Fruit fly (Drosophila melanogaster): ENCODE measurements around the gene CG2104.

Gene CG2104

dm6 chr3R:5693186-5693585, at the start of gene CG2104:
Gene CG2104, minus strand, starts transcription at chr3R:5693286.
- TF ChIP-seq OdsH (GFP tag; optimal IDR thresholded peaks at IDR 0.05) (no peak), Hr83 (GFP tag; optimal IDR thresholded peaks at IDR 0.05; ENCODE audit: poor library complexity, severe bottlenecking) (no peak), ey (GFP tag; optimal IDR thresholded peaks at IDR 0.05) (no peak), Hr78 (GFP tag; optimal IDR thresholded peaks at IDR 0.05) (no peak), N (GFP tag; optimal IDR thresholded peaks at IDR 0.05) (no peak), h (GFP tag; optimal IDR thresholded peaks at IDR 0.05) (no peak), rgr (GFP tag; optimal IDR thresholded peaks at IDR 0.05) (no peak)

dm6 chr3R:5742278-5743196, 49.5 kb upstream of the CG2104 start, which contains the start of the genes Sym and Madm:
Gene Sym, minus strand, starts transcription at chr3R:5742476.
Gene Madm, plus strand, starts transcription at chr3R:5742510.
- TF ChIP-seq sage (GFP tag; optimal IDR thresholded peaks at IDR 0.05) (no peak), Myc (optimal IDR thresholded peaks at IDR 0.05) (peak; percentile 84), brk (GFP tag; optimal IDR thresholded peaks at IDR 0.05) (no peak), Mio (GFP tag; optimal IDR thresholded peaks at IDR 0.05) (no peak), Rel (GFP tag; optimal IDR thresholded peaks at IDR 0.05) (no peak), Rel (tag; optimal IDR thresholded peaks at IDR 0.05) (no peak), Hr78 (GFP tag; optimal IDR thresholded peaks at IDR 0.05) (no peak), N (GFP tag; optimal IDR thresholded peaks at IDR 0.05) (no peak), ey (GFP tag; optimal IDR thresholded peaks at IDR 0.05) (peak; percentile 27), h (GFP tag; optimal IDR thresholded peaks at IDR 0.05) (peak; percentile 62), CrebA (GFP tag; optimal IDR thresholded peaks at IDR 0.05; ENCODE audit: borderline replicate concordance) (no peak), foxo (GFP tag; optimal IDR thresholded peaks at IDR 0.05) (peak in 1 of 2 experiments; percentile 39), Dfd (GFP tag; optimal IDR thresholded peaks at IDR 0.05) (no peak), fru (GFP tag; optimal IDR thresholded peaks at IDR 0.05) (peak; percentile 48), sv (GFP tag; optimal IDR thresholded peaks at IDR 0.05) (no peak), lola (GFP tag; optimal IDR thresholded peaks at IDR 0.05) (peak; percentile 37), OdsH (GFP tag; optimal IDR thresholded peaks at IDR 0.05) (peak; percentile 29), Vsx2 (GFP tag; optimal IDR thresholded peaks at IDR 0.05; ENCODE audit: partially characterized antibody) (no peak), usp (GFP tag; optimal IDR thresholded peaks at IDR 0.05) (no peak), jim (GFP tag; optimal IDR thresholded peaks at IDR 0.05) (no peak), dsf (GFP tag; optimal IDR thresholded peaks at IDR 0.05; ENCODE audit: borderline replicate concordance) (peak; percentile 26), Dif (GFP tag; optimal IDR thresholded peaks at IDR 0.05; ENCODE audit: partially characterized antibody) (no peak), Abd-B (GFP tag; optimal IDR thresholded peaks at IDR 0.05) (no peak), HLH106 (tag; optimal IDR thresholded peaks at IDR 0.05) (peak; percentile 20), GATAd (GFP tag; optimal IDR thresholded peaks at IDR 0.05) (no peak), pan (optimal IDR thresholded peaks at IDR 0.05) (no peak), Sp1 (GFP tag; optimal IDR thresholded peaks at IDR 0.05) (peak; percentile 11), CG32264 (GFP tag; optimal IDR thresholded peaks at IDR 0.05) (no peak), woc (GFP tag; optimal IDR thresholded peaks at IDR 0.05) (peak; percentile 74), dmrt93B (GFP tag; optimal IDR thresholded peaks at IDR 0.05) (no peak), tai (GFP tag; optimal IDR thresholded peaks at IDR 0.05) (no peak), Hnf4 (GFP tag; optimal IDR thresholded peaks at IDR 0.05) (no peak), dl (GFP tag; optimal IDR thresholded peaks at IDR 0.05; ENCODE audit: insufficient read depth in 1 of 2, partially characterized antibody in 2 of 2) (no peak), rgr (GFP tag; optimal IDR thresholded peaks at IDR 0.05) (peak; percentile 2), psq (GFP tag; optimal IDR thresholded peaks at IDR 0.05) (peak; percentile 15), Jra (GFP tag; optimal IDR thresholded peaks at IDR 0.05) (no peak), br (GFP tag; optimal IDR thresholded peaks at IDR 0.05) (peak; percentile 57), Hr83 (GFP tag; optimal IDR thresholded peaks at IDR 0.05; ENCODE audit: poor library complexity, severe bottlenecking) (no peak), CG9705 (GFP tag; optimal IDR thresholded peaks at IDR 0.05) (no peak)
